Fruit fly (Drosophila melanogaster): ENCODE measurements around the gene CG14689.
A peak's percentile ranks its signal among the peaks of the same experiment; 100 is the strongest.

Gene CG14689

dm6 chr3R:10699020-10699951 is 11.8 kb downstream of the CG14689 start (continued):
- TF ChIP-seq Xrp1 (GFP tag; IDR thresholded peaks at IDR 0.05) = no peak
- no peak for TF ChIP-seq az2 (GFP tag; optimal IDR thresholded peaks at IDR 0.05)
- TF ChIP-seq CG34376 (GFP tag; optimal IDR thresholded peaks at IDR 0.05) = peak; percentile 93
- no peak for TF ChIP-seq prd (optimal IDR thresholded peaks at IDR 0.05)
- no peak for TF ChIP-seq prd (GFP tag; IDR thresholded peaks at IDR 0.05)
- TF ChIP-seq HLH3B (GFP tag; IDR thresholded peaks at IDR 0.05) = no peak
- TF ChIP-seq bowl (GFP tag; IDR thresholded peaks at IDR 0.05) = no peak
- no peak for TF ChIP-seq CG30020 (tag; optimal IDR thresholded peaks at IDR 0.05)
- TF ChIP-seq HLH4C (GFP tag; IDR thresholded peaks at IDR 0.05; ENCODE audit: partially characterized antibody) = no peak
- peak; percentile 24 for TF ChIP-seq CG6813 (GFP tag; optimal IDR thresholded peaks at IDR 0.05)
- TF ChIP-seq CG31441 (GFP tag; IDR thresholded peaks at IDR 0.05) = no peak
- TF ChIP-seq cad (GFP tag; optimal IDR thresholded peaks at IDR 0.05) = no peak
- no peak for TF ChIP-seq zen2 (GFP tag; IDR thresholded peaks at IDR 0.05; ENCODE audit: partially characterized antibody)
- TF ChIP-seq CG12219 (GFP tag; optimal IDR thresholded peaks at IDR 0.05) = no peak
- TF ChIP-seq Sox100B (GFP tag; optimal IDR thresholded peaks at IDR 0.05) = no peak
- TF ChIP-seq CG6765 (GFP tag; optimal IDR thresholded peaks at IDR 0.05) = no peak
- no peak for TF ChIP-seq lov (optimal IDR thresholded peaks at IDR 0.05)
- TF ChIP-seq lov (GFP tag; IDR thresholded peaks at IDR 0.05) = no peak
- TF ChIP-seq her (GFP tag; optimal IDR thresholded peaks at IDR 0.05) = no peak
- TF ChIP-seq ac (GFP tag; optimal IDR thresholded peaks at IDR 0.05) = no peak
- no peak for TF ChIP-seq CG14441 (GFP tag; IDR thresholded peaks at IDR 0.05)
- no peak for TF ChIP-seq nerfin-2 (GFP tag; IDR thresholded peaks at IDR 0.05; ENCODE audit: partially characterized antibody)
- TF ChIP-seq Gsc (GFP tag; IDR thresholded peaks at IDR 0.05) = no peak
- TF ChIP-seq Dll (GFP tag; IDR thresholded peaks at IDR 0.05; ENCODE audit: partially characterized antibody) = no peak
- no peak for TF ChIP-seq nau (GFP tag; optimal IDR thresholded peaks at IDR 0.05)
- peak; percentile 57 for TF ChIP-seq slbo (GFP tag; IDR thresholded peaks at IDR 0.05)
- TF ChIP-seq pan (optimal IDR thresholded peaks at IDR 0.05) = no peak
- TF ChIP-seq pan (GFP tag; optimal IDR thresholded peaks at IDR 0.05 in 1 of 2, IDR thresholded peaks at IDR 0.05 in 1 of 2) = peak in 1 of 2 experiments; percentile 25
- TF ChIP-seq CG3281 (GFP tag; optimal IDR thresholded peaks at IDR 0.05) = peak; percentile 58
- TF ChIP-seq gsb (GFP tag; IDR thresholded peaks at IDR 0.05) = no peak
- no peak for TF ChIP-seq CG17361 (GFP tag; IDR thresholded peaks at IDR 0.05)
- TF ChIP-seq Nf-YA (GFP tag; IDR thresholded peaks at IDR 0.05) = no peak
- TF ChIP-seq CG17802 (tag; optimal IDR thresholded peaks at IDR 0.05) = no peak
- TF ChIP-seq hkb (optimal IDR thresholded peaks at IDR 0.05) = no peak
- 0 out of 2 replicates have a peak, but pooled peaks have one; percentile 8 for TF ChIP-seq hkb (GFP tag; IDR thresholded peaks at IDR 0.05)
- no peak for TF ChIP-seq C15 (GFP tag; IDR thresholded peaks at IDR 0.05)
- TF ChIP-seq CG6854 (GFP tag; optimal IDR thresholded peaks at IDR 0.05) = no peak
- no peak for TF ChIP-seq CG11504 (tag; optimal IDR thresholded peaks at IDR 0.05)
- peak; percentile 5 for TF ChIP-seq CG1792 (GFP tag; optimal IDR thresholded peaks at IDR 0.05)
- peak; percentile 61 for TF ChIP-seq CG18599 (GFP tag; optimal IDR thresholded peaks at IDR 0.05)
- no peak for TF ChIP-seq CG2678 (tag; optimal IDR thresholded peaks at IDR 0.05)
- TF ChIP-seq Trl (optimal IDR thresholded peaks at IDR 0.05) = peak in 1 of 2 experiments; percentile 5
- TF ChIP-seq Trl (GFP tag; optimal IDR thresholded peaks at IDR 0.05) = no peak
- no peak for TF ChIP-seq CG10431 (GFP tag; optimal IDR thresholded peaks at IDR 0.05)
- no peak for TF ChIP-seq CG12744 (GFP tag; optimal IDR thresholded peaks at IDR 0.05)
- no peak for TF ChIP-seq CG14710 (tag; optimal IDR thresholded peaks at IDR 0.05)
- no peak for TF ChIP-seq CG8765 (GFP tag; IDR thresholded peaks at IDR 0.05)
- TF ChIP-seq CG8924 (tag; optimal IDR thresholded peaks at IDR 0.05) = peak; percentile 51
- TF ChIP-seq pum (GFP tag; optimal IDR thresholded peaks at IDR 0.05) = no peak
- no peak for TF ChIP-seq CG32772 (GFP tag; IDR thresholded peaks at IDR 0.05)
- peak; percentile 57 for TF ChIP-seq Fer1 (GFP tag; optimal IDR thresholded peaks at IDR 0.05)

Data from whole organism, embryonic.